Fruit fly (Drosophila melanogaster): ENCODE data around the gene CG13607.

DNA sequence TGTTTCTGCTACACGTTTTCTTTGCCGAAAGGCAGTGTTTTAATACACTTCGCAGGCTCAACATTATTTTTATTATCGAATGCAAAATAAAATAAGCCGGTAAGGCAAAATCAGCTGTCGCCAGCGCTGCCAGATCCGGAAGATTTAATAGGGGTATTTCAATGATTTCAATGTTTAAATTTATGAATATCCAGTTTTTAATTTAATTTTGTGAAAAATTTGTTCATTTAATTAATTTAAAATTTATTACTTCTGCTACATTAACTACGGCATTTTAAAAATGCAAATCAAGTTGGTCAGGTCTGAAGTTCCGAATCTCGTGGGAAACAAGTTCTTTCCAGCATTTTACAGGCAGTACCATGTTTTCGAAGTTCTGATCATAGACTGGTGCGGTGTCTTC, 32.7 kb upstream of the CG13607 start, which contains the start of gene Slimp:
- TF ChIP-seq CTCF (optimal IDR thresholded peaks at IDR 0.05) = no peak
- no peak for TF ChIP-seq CG8478 (optimal IDR thresholded peaks at IDR 0.05)
